Worm (Caenorhabditis elegans) whole organism, mixed stage, embryonic: ENCODE measurements around the gene sek-5.

ENCODE experiments used
- M03D4.4 ChIP-seq: sonication (generic microtip); optimal IDR thresholded peaks from 2 replicates; lab custom pipeline; 2017; ENCODE audit warnings: mild to moderate bottlenecking, missing genetic modification characterization, missing compliant biosample characterization
- blmp-1 ChIP-seq: fragments of 150-350 bp; optimal IDR thresholded peaks from 2 replicates; lab custom pipeline; 2014; ENCODE audit warnings: missing biosample characterization, missing genetic modification characterization
- ceh-39 ChIP-seq: fragments of 150-350 bp; optimal IDR thresholded peaks from 2 replicates; lab custom pipeline; 2014; ENCODE audit warnings: missing biosample characterization, missing genetic modification characterization
- ces-1 ChIP-seq: fragments of 150-350 bp; optimal IDR thresholded peaks from 2 replicates; lab custom pipeline; 2014; ENCODE audit warnings: missing biosample characterization, missing genetic modification reagents, missing genetic modification characterization
- cnd-1 ChIP-seq: fragments of 200-800 bp; sonication (Bioruptor generic); optimal IDR thresholded peaks from 2 replicates; lab custom pipeline; 2018; ENCODE audit warnings: mild to moderate bottlenecking, missing genetic modification characterization, missing compliant biosample characterization
- drap-1 ChIP-seq: fragments of 200-800 bp; sonication (Bioruptor generic); optimal IDR thresholded peaks from 3 replicates; lab custom pipeline; 2018; ENCODE audit warnings: mild to moderate bottlenecking, missing genetic modification characterization, missing compliant biosample characterization
- elt-3 ChIP-seq: fragments of 150-350 bp; optimal IDR thresholded peaks from 2 replicates; lab custom pipeline; 2014; ENCODE audit warnings: missing biosample characterization, missing genetic modification characterization
- flh-1 ChIP-seq: fragments of 200-800 bp; sonication (Bioruptor generic); optimal IDR thresholded peaks from 2 replicates; lab custom pipeline; 2018; ENCODE audit warnings: mild to moderate bottlenecking, missing genetic modification characterization, moderate library complexity, missing compliant biosample characterization
- ham-2 ChIP-seq: fragments of 200-800 bp; sonication (Bioruptor generic); optimal IDR thresholded peaks from 2 replicates; lab custom pipeline; 2018; ENCODE audit warnings: mild to moderate bottlenecking, missing genetic modification characterization, missing compliant biosample characterization
- hlh-1 ChIP-seq: fragments of 150-350 bp; optimal IDR thresholded peaks from 2 replicates; lab custom pipeline; 2014; ENCODE audit warnings: missing biosample characterization, missing genetic modification reagents, missing genetic modification characterization
- lin-13 ChIP-seq: fragments of 150-350 bp; optimal IDR thresholded peaks from 2 replicates; lab custom pipeline; 2014; ENCODE audit warnings: missing biosample characterization, missing genetic modification characterization
- lin-32 ChIP-seq: fragments of 200-800 bp; sonication (Bioruptor generic); optimal IDR thresholded peaks from 2 replicates; lab custom pipeline; 2018; ENCODE audit warnings: mild to moderate bottlenecking, missing genetic modification characterization, missing compliant biosample characterization
- lsy-2 ChIP-seq: fragments of 150-350 bp; optimal IDR thresholded peaks from 2 replicates; lab custom pipeline; 2014; ENCODE audit warnings: missing biosample characterization, missing genetic modification characterization
- mab-5 ChIP-seq: fragments of 150-350 bp; optimal IDR thresholded peaks from 2 replicates; lab custom pipeline; 2014; ENCODE audit warnings: missing biosample characterization, missing genetic modification characterization
- mep-1 ChIP-seq: fragments of 150-350 bp; optimal IDR thresholded peaks from 2 replicates; lab custom pipeline; 2017; ENCODE audit warnings: missing biosample characterization, missing genetic modification reagents, missing genetic modification characterization, inconsistent platforms
- mls-2 ChIP-seq: sonication (generic microtip); optimal IDR thresholded peaks from 2 replicates; lab custom pipeline; 2016; ENCODE audit warnings: mild to moderate bottlenecking, missing genetic modification characterization, moderate library complexity, missing compliant biosample characterization
- nhr-12 ChIP-seq: fragments of 150-350 bp; optimal IDR thresholded peaks from 2 replicates; lab custom pipeline; 2014; ENCODE audit warnings: missing biosample characterization, missing genetic modification characterization
- nhr-237 ChIP-seq: fragments of 150-350 bp; optimal IDR thresholded peaks from 2 replicates; lab custom pipeline; 2014; ENCODE audit warnings: missing biosample characterization, missing genetic modification characterization
- nhr-28 ChIP-seq: fragments of 150-350 bp; optimal IDR thresholded peaks from 2 replicates; lab custom pipeline; 2014; ENCODE audit warnings: missing biosample characterization, missing genetic modification characterization
- nhr-76 ChIP-seq: sonication (generic microtip); optimal IDR thresholded peaks from 2 replicates; lab custom pipeline; 2017; ENCODE audit warnings: missing biosample characterization, missing genetic modification characterization
- pha-4 ChIP-seq: fragments of 150-350 bp; optimal IDR thresholded peaks from 2 replicates; lab custom pipeline; 2018; ENCODE audit warnings: missing biosample characterization, missing genetic modification reagents, missing genetic modification characterization
- sem-2 ChIP-seq: fragments of 200-800 bp; sonication (Bioruptor generic); optimal IDR thresholded peaks from 2 replicates; lab custom pipeline; 2018; ENCODE audit warnings: mild to moderate bottlenecking, missing genetic modification characterization, missing compliant biosample characterization
- sptf-1 ChIP-seq: sonication (generic microtip); optimal IDR thresholded peaks from 2 replicates; lab custom pipeline; 2017; ENCODE audit warnings: mild to moderate bottlenecking, missing genetic modification characterization, moderate library complexity, missing compliant biosample characterization
- tbx-8 ChIP-seq: fragments of 200-800 bp; sonication (Bioruptor generic); optimal IDR thresholded peaks from 2 replicates; lab custom pipeline; 2018; ENCODE audit warnings: mild to moderate bottlenecking, missing genetic modification characterization, moderate library complexity, missing compliant biosample characterization
- unc-120 ChIP-seq: sonication (generic microtip); optimal IDR thresholded peaks from 2 replicates; lab custom pipeline; 2017; ENCODE audit warnings: missing genetic modification characterization, missing compliant biosample characterization; ENCODE audit not compliant: poor library complexity, severe bottlenecking
- unc-39 ChIP-seq: fragments of 150-350 bp; optimal IDR thresholded peaks from 2 replicates; lab custom pipeline; 2014; ENCODE audit warnings: missing biosample characterization, missing genetic modification characterization

The sek-5 gene

DNA sequence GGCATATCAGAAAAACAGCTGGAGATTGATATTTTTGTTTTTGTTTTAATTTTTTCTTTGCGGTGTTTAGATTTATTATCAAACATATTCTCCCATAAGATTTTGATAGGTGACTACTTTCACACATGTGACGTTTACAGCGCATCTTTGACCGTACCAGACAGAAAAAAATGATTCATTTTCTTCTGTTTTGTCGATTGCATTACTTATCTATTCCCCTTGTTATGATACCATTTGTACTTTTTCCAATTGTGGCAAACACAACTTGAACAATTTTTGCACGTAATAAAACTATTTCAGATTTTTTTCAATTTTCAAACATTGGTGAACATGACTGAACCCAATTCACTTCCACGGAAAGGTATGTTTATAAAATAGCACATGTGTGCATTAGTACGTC is 33.1 kb upstream of the sek-5 start, which contains the start of gene C26B9.1:
C26B9.1 (plus strand) TSS at position 301 of the 400 bp plus-strand sequence.
- TF ChIP-seq mep-1 (tag; lab: Kevin White, UChicago) (no peak), lin-13 (tag; lab: Kevin White, UChicago) (no peak), ham-2 (no peak), mls-2 (tag; lab: Kevin White, UChicago) (no peak), M03D4.4 (tag; lab: Kevin White, UChicago) (no peak), ces-1 (GFP tag; lab: Kevin White, UChicago) (no peak), cnd-1 (tag; lab: Kevin White, UChicago) (no peak), ceh-39 (no peak), hlh-1 (tag; lab: Kevin White, UChicago) (no peak), blmp-1 (tag; lab: Kevin White, UChicago) (no peak), unc-120 (tag; lab: Kevin White, UChicago) (no peak)

ce11 chrX:5346303-5346702 is 31.1 kb upstream of the sek-5 start:
- no peak for TF ChIP-seq lsy-2
- TF ChIP-seq nhr-76 (tag; lab: Kevin White, UChicago): no peak
- no peak for TF ChIP-seq ham-2
- TF ChIP-seq sem-2 (GFP tag; lab: Kevin White, UChicago): no peak
- TF ChIP-seq sptf-1 (tag; lab: Kevin White, UChicago): no peak
- no peak for TF ChIP-seq unc-39 (tag; lab: Kevin White, UChicago)
- no peak for TF ChIP-seq unc-120 (tag; lab: Kevin White, UChicago)
- TF ChIP-seq nhr-12 (tag; lab: Kevin White, UChicago): no peak
- TF ChIP-seq tbx-8: no peak
- no peak for TF ChIP-seq drap-1 (GFP tag; lab: Kevin White, UChicago)
- TF ChIP-seq hlh-1 (tag; lab: Kevin White, UChicago): no peak
- TF ChIP-seq pha-4 (tag; lab: Kevin White, UChicago): no peak
- TF ChIP-seq blmp-1 (tag; lab: Kevin White, UChicago): no peak
- TF ChIP-seq nhr-237 (tag; lab: Kevin White, UChicago): no peak

ce11 chrX:5347856-5348255 is 29.6 kb upstream of the sek-5 start:
- no peak for TF ChIP-seq nhr-28

ce11 chrX:5348529-5349148 is 28.8 kb upstream of the sek-5 start, which contains the start of gene syx-3:
syx-3 (plus strand) TSS chrX:5349098.
- TF ChIP-seq nhr-76 (tag; lab: Kevin White, UChicago): no peak
- no peak for TF ChIP-seq lin-13 (tag; lab: Kevin White, UChicago)
- no peak for TF ChIP-seq sptf-1 (tag; lab: Kevin White, UChicago)
- no peak for TF ChIP-seq mab-5
- no peak for TF ChIP-seq ham-2
- no peak for TF ChIP-seq nhr-28
- TF ChIP-seq blmp-1 (tag; lab: Kevin White, UChicago): no peak
- no peak for TF ChIP-seq elt-3 (tag; lab: Kevin White, UChicago)
- TF ChIP-seq flh-1 (GFP tag; lab: Kevin White, UChicago): no peak
- no peak for TF ChIP-seq mls-2 (tag; lab: Kevin White, UChicago)
- no peak for TF ChIP-seq mep-1 (tag; lab: Kevin White, UChicago)
- TF ChIP-seq unc-39 (tag; lab: Kevin White, UChicago): no peak
- TF ChIP-seq pha-4 (tag; lab: Kevin White, UChicago): no peak
- no peak for TF ChIP-seq sem-2 (GFP tag; lab: Kevin White, UChicago)
- TF ChIP-seq tbx-8: no peak

DNA sequence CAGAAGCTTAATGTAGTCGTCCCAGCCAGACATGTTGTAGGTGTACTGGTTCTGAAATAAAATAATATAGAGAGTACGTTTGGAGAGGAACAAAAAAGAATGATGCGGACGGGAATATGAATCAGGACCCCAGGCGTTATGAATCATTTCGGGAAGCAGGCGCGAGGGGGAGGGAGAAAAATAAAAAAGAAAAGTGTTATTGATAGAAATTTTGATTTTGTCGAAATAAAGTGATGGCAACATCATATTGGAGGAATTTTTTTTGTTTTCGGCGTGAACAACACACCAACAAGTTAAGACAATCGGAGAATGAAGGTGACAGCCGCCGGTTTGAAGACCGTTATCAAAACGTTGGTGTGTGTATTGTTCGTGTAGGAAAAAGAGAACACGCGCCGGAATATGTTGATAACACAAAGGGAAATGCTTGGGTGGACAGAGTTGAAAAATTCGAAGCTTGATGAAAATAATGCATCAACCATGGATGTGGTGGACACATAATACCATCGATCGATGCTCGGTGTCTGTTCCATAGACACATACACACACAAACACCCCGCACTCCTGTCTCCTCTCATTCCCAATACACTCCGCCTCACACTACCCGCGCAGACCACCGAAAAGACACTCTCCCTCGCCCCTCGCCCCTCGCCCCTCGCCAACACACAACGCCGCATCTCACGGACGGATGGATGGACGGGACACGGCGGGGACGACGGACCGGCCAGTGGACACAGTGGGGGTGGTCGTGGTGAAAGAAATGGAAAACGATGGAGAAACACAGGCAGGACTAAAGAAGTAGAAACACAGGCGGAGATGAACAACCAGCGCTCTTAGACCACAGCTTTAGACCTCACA is 23.2 kb upstream of the sek-5 start, which contains the start of gene pfn-2:
pfn-2 (minus strand) TSS at position 51 of the 855 bp plus-strand sequence.
- TF ChIP-seq mls-2 (tag; lab: Kevin White, UChicago): peak; percentile 75
- peak; percentile 68 for TF ChIP-seq M03D4.4 (tag; lab: Kevin White, UChicago)
- TF ChIP-seq drap-1 (GFP tag; lab: Kevin White, UChicago): peak; percentile 18
- TF ChIP-seq mab-5: no peak
- TF ChIP-seq lin-32 (GFP tag; lab: Kevin White, UChicago): peak; percentile 33
- TF ChIP-seq ham-2: peak; percentile 44
- TF ChIP-seq cnd-1 (tag; lab: Kevin White, UChicago): peak; percentile 57
- no peak for TF ChIP-seq unc-120 (tag; lab: Kevin White, UChicago)
- TF ChIP-seq sptf-1 (tag; lab: Kevin White, UChicago): peak; percentile 74
- peak; percentile 42 for TF ChIP-seq sem-2 (GFP tag; lab: Kevin White, UChicago)
- TF ChIP-seq mep-1 (tag; lab: Kevin White, UChicago): no peak
